Fruit fly (Drosophila melanogaster) whole organism, wandering third instar larva: ENCODE measurements around the gene mRpS10.
A peak's percentile ranks its signal among the peaks of the same experiment; 100 is the strongest.

Experiments used
- Abd-B ChIP-seq: fragments of >200 bp; optimal IDR thresholded peaks from 2 replicates; lab custom pipeline; 2017; ENCODE audit warnings: missing biosample characterization, missing genetic modification characterization
- CG32264 ChIP-seq: fragments of 200-800 bp; sonication (Bioruptor generic); optimal IDR thresholded peaks from 2 replicates; lab custom pipeline; 2016; ENCODE audit warnings: missing biosample characterization, missing genetic modification characterization
- CG9705 ChIP-seq: fragments of 200-800 bp; sonication (Bioruptor generic); optimal IDR thresholded peaks from 2 replicates; lab custom pipeline; 2018; ENCODE audit warnings: missing biosample characterization, mild to moderate bottlenecking, missing genetic modification characterization
- CrebA ChIP-seq: fragments of 200-800 bp; sonication (Bioruptor generic); optimal IDR thresholded peaks from 2 replicates; lab custom pipeline; 2016; ENCODE audit warnings: missing biosample characterization, mild to moderate bottlenecking, missing genetic modification characterization, borderline replicate concordance
- Dfd ChIP-seq: fragments of >200 bp; optimal IDR thresholded peaks from 2 replicates; lab custom pipeline; 2017; ENCODE audit warnings: missing biosample characterization, missing genetic modification characterization
- Dif ChIP-seq: fragments of 200-275, 200-300 bp; sonication (Bioruptor generic); optimal IDR thresholded peaks from 2 replicates; lab custom pipeline; 2018; ENCODE audit warnings: missing biosample characterization, missing genetic modification characterization; ENCODE audit not compliant: partially characterized antibody
- GATAd ChIP-seq: sonication (Bioruptor generic); optimal IDR thresholded peaks from 2 replicates; lab custom pipeline; 2016; ENCODE audit warnings: missing biosample characterization, missing genetic modification characterization
- HLH106 ChIP-seq: fragments of 200-800 bp; optimal IDR thresholded peaks from 3 replicates; lab custom pipeline; 2019; ENCODE audit warnings: missing biosample characterization, mild to moderate bottlenecking, missing genetic modification characterization, moderate library complexity
- Hnf4 ChIP-seq: fragments of 200-800 bp; sonication (Bioruptor generic); optimal IDR thresholded peaks from 2 replicates; lab custom pipeline; 2016; ENCODE audit warnings: missing biosample characterization, mild to moderate bottlenecking, missing genetic modification characterization
- Hr78 ChIP-seq: fragments of >200 bp; optimal IDR thresholded peaks from 2 replicates; lab custom pipeline; 2017; ENCODE audit warnings: missing biosample characterization, missing genetic modification characterization
- Hr83 ChIP-seq: fragments of 200-300 bp; sonication (Bioruptor generic); optimal IDR thresholded peaks from 2 replicates; lab custom pipeline; 2016; ENCODE audit warnings: missing biosample characterization, mild to moderate bottlenecking, missing genetic modification characterization, moderate library complexity; ENCODE audit not compliant: poor library complexity, severe bottlenecking
- Jra ChIP-seq: sonication (Bioruptor generic); optimal IDR thresholded peaks from 2 replicates; lab custom pipeline; 2016; ENCODE audit warnings: missing biosample characterization, missing genetic modification characterization
- Mio ChIP-seq: sonication (Bioruptor generic); optimal IDR thresholded peaks from 2 replicates; lab custom pipeline; 2016; ENCODE audit warnings: missing biosample characterization, missing genetic modification characterization
- Myc ChIP-seq: fragments of >200 bp; optimal IDR thresholded peaks from 2 replicates; lab custom pipeline; 2017
- N ChIP-seq: fragments of >200 bp; optimal IDR thresholded peaks from 2 replicates; lab custom pipeline; 2018; ENCODE audit warnings: missing biosample characterization, missing external identifiers, missing genetic modification characterization
- OdsH ChIP-seq: fragments of 200-800 bp; sonication (Bioruptor generic); optimal IDR thresholded peaks from 2 replicates; lab custom pipeline; 2016; ENCODE audit warnings: missing biosample characterization, mild to moderate bottlenecking, missing genetic modification characterization
- Rel ChIP-seq, 2 experiments: fragments of 200-800 bp; sonication (Bioruptor generic) in 1 of 2; optimal IDR thresholded peaks; 2 replicates in 1 of 2; 3 replicates in 1 of 2; lab custom pipeline; 2016 to 2019; ENCODE audit warnings: mild to moderate bottlenecking in 2 of 2, missing biosample characterization in 2 of 2, missing genetic modification characterization in 2 of 2, moderate library complexity in 1 of 2
- Sp1 ChIP-seq: fragments of 200-800 bp; sonication (Bioruptor generic); optimal IDR thresholded peaks from 3 replicates; lab custom pipeline; 2019; ENCODE audit warnings: missing biosample characterization, mild to moderate bottlenecking, missing genetic modification characterization, moderate library complexity
- Vsx2 ChIP-seq: fragments of 200-300, 225-300 bp; sonication (Bioruptor generic); optimal IDR thresholded peaks from 2 replicates; lab custom pipeline; 2018; ENCODE audit warnings: missing biosample characterization, missing genetic modification characterization; ENCODE audit not compliant: partially characterized antibody
- br ChIP-seq: fragments of 200-800 bp; sonication (Bioruptor generic); optimal IDR thresholded peaks from 2 replicates; lab custom pipeline; 2016; ENCODE audit warnings: missing biosample characterization, missing genetic modification characterization
- brk ChIP-seq: fragments of 200-800 bp; sonication (Bioruptor generic); optimal IDR thresholded peaks from 2 replicates; lab custom pipeline; 2016; ENCODE audit warnings: missing biosample characterization, mild to moderate bottlenecking, missing genetic modification characterization
- dmrt93B ChIP-seq: fragments of 200-800 bp; sonication (Bioruptor generic); optimal IDR thresholded peaks from 2 replicates; lab custom pipeline; 2018; ENCODE audit warnings: missing biosample characterization, mild to moderate bottlenecking, missing genetic modification characterization
- dsf ChIP-seq: sonication (Bioruptor generic); optimal IDR thresholded peaks from 2 replicates; lab custom pipeline; 2016; ENCODE audit warnings: missing biosample characterization, missing genetic modification characterization, borderline replicate concordance
- ey ChIP-seq: fragments of 200-800 bp; sonication (Bioruptor generic); optimal IDR thresholded peaks from 2 replicates; lab custom pipeline; 2016; ENCODE audit warnings: missing biosample characterization, missing genetic modification characterization
- foxo ChIP-seq, 2 experiments: fragments of 200-800 bp; sonication (Bioruptor generic); optimal IDR thresholded peaks; 2 replicates in 1 of 2; 3 replicates in 1 of 2; lab custom pipeline; 2016 to 2017; ENCODE audit warnings: missing biosample characterization in 2 of 2, missing genetic modification characterization in 2 of 2
- fru ChIP-seq: fragments of 200-800 bp; sonication (Bioruptor generic); optimal IDR thresholded peaks from 3 replicates; lab custom pipeline; 2016; ENCODE audit warnings: missing biosample characterization, mild to moderate bottlenecking, missing genetic modification characterization
- jim ChIP-seq: fragments of 175-275, 200-325 bp; sonication (Bioruptor generic); optimal IDR thresholded peaks from 2 replicates; lab custom pipeline; 2016; ENCODE audit warnings: missing biosample characterization, mild to moderate bottlenecking, missing genetic modification characterization
- lola ChIP-seq: fragments of >200 bp; optimal IDR thresholded peaks from 2 replicates; lab custom pipeline; 2017; ENCODE audit warnings: missing biosample characterization, missing genetic modification characterization
- psq ChIP-seq: fragments of 200-800 bp; sonication (Bioruptor generic); optimal IDR thresholded peaks from 3 replicates; lab custom pipeline; 2017; ENCODE audit warnings: missing biosample characterization, mild to moderate bottlenecking, missing genetic modification characterization, moderate library complexity
- rgr ChIP-seq: fragments of 200-800 bp; sonication (Bioruptor generic); optimal IDR thresholded peaks from 3 replicates; lab custom pipeline; 2016; ENCODE audit warnings: missing biosample characterization, mild to moderate bottlenecking, missing genetic modification characterization
- sage ChIP-seq: fragments of 200-800 bp; sonication (Bioruptor generic); optimal IDR thresholded peaks from 2 replicates; lab custom pipeline; 2016; ENCODE audit warnings: missing biosample characterization, mild to moderate bottlenecking, missing genetic modification characterization
- sv ChIP-seq: fragments of 200-800 bp; sonication (Bioruptor generic); optimal IDR thresholded peaks from 3 replicates; lab custom pipeline; 2016; ENCODE audit warnings: missing biosample characterization, missing genetic modification characterization
- usp ChIP-seq: fragments of >200 bp; optimal IDR thresholded peaks from 2 replicates; lab custom pipeline; 2017; ENCODE audit warnings: missing biosample characterization, missing genetic modification characterization
- woc ChIP-seq: sonication (Bioruptor generic); optimal IDR thresholded peaks from 2 replicates; lab custom pipeline; 2016; ENCODE audit warnings: missing biosample characterization, mild to moderate bottlenecking, missing genetic modification characterization

Gene mRpS10

dm6 chr3R:15222973-15223372 lies 6.5 kb upstream of the mRpS10 start, which contains the start of gene Polr2G:
Gene Polr2G, minus strand, starts transcription at chr3R:15223180.
- TF ChIP-seq Dfd (GFP tag; lab: Kevin White, UChicago): no peak
- no peak for TF ChIP-seq dsf (GFP tag; lab: Kevin White, UChicago)
- no peak for TF ChIP-seq lola (GFP tag; lab: Kevin White, UChicago)
- TF ChIP-seq jim (GFP tag; lab: Kevin White, UChicago): no peak
- no peak for TF ChIP-seq Rel (GFP tag; optimal IDR thresholded peaks at IDR 0.05; lab: Kevin White, UChicago)
- TF ChIP-seq Rel (tag; optimal IDR thresholded peaks at IDR 0.05; lab: Kevin White, UChicago): no peak
- no peak for TF ChIP-seq rgr (GFP tag; lab: Kevin White, UChicago)
- no peak for TF ChIP-seq dmrt93B (GFP tag; lab: Kevin White, UChicago)
- no peak for TF ChIP-seq Mio
- TF ChIP-seq sage: no peak
- no peak for TF ChIP-seq Hr83 (GFP tag; lab: Kevin White, UChicago)
- TF ChIP-seq Abd-B (GFP tag; lab: Kevin White, UChicago): no peak

dm6 chr3R:15225279-15225730 lies 4.2 kb upstream of the mRpS10 start, which contains the start of the genes CG31344 and Caf1-55:
Gene CG31344, minus strand, starts transcription at chr3R:15225329.
Gene Caf1-55, plus strand, starts transcription at chr3R:15225576.
- TF ChIP-seq Jra (GFP tag; lab: Kevin White, UChicago) (peak; percentile 50), ey (GFP tag; lab: Kevin White, UChicago) (peak; percentile 10), dsf (GFP tag; lab: Kevin White, UChicago) (peak; percentile 19), Sp1 (GFP tag; lab: Kevin White, UChicago) (no peak), Rel (GFP tag; optimal IDR thresholded peaks at IDR 0.05; lab: Kevin White, UChicago) (no peak), Rel (tag; optimal IDR thresholded peaks at IDR 0.05; lab: Kevin White, UChicago) (peak; percentile 70), Mio (no peak)

- TF ChIP-seq CG9705 (GFP tag; lab: Kevin White, UChicago) (no peak), foxo (GFP tag; optimal IDR thresholded peaks at IDR 0.05; lab: Kevin White, UChicago) (no peak), Dif (no peak)
Measured at dm6 chr3R:15230285-15230684, 820 bp downstream of the mRpS10 start, which contains the start of gene CG34316. Gene CG34316, plus strand, starts transcription at chr3R:15230585.

dm6 chr3R:15231635-15232138 lies 2.2 kb downstream of the mRpS10 start:
- TF ChIP-seq dmrt93B (GFP tag; lab: Kevin White, UChicago): no peak
- no peak for TF ChIP-seq sage
- TF ChIP-seq sv (GFP tag; lab: Kevin White, UChicago): no peak
- no peak for TF ChIP-seq Rel (GFP tag; optimal IDR thresholded peaks at IDR 0.05; lab: Kevin White, UChicago)
- TF ChIP-seq Rel (tag; optimal IDR thresholded peaks at IDR 0.05; lab: Kevin White, UChicago): no peak
- no peak for TF ChIP-seq Vsx2 (GFP tag; lab: Kevin White, UChicago)
- TF ChIP-seq Dif: no peak
- TF ChIP-seq woc (GFP tag; lab: Kevin White, UChicago): no peak
- TF ChIP-seq Abd-B (GFP tag; lab: Kevin White, UChicago): no peak
- no peak for TF ChIP-seq psq
- no peak for TF ChIP-seq HLH106 (tag; lab: Kevin White, UChicago)
- no peak for TF ChIP-seq dsf (GFP tag; lab: Kevin White, UChicago)
- no peak for TF ChIP-seq N (GFP tag; lab: Kevin White, UChicago)

- TF ChIP-seq br (GFP tag; lab: Kevin White, UChicago): no peak
- TF ChIP-seq Rel (GFP tag; optimal IDR thresholded peaks at IDR 0.05; lab: Kevin White, UChicago): no peak
- peak; percentile 4 for TF ChIP-seq Rel (tag; optimal IDR thresholded peaks at IDR 0.05; lab: Kevin White, UChicago)
- no peak for TF ChIP-seq Myc (lab: Kevin White, UChicago)
- peak; percentile 92 for TF ChIP-seq N (GFP tag; lab: Kevin White, UChicago)
- no peak for TF ChIP-seq Mio
- peak; percentile 64 for TF ChIP-seq Hnf4
- peak in 1 of 2 experiments; percentile 9 for TF ChIP-seq foxo (GFP tag; optimal IDR thresholded peaks at IDR 0.05; lab: Kevin White, UChicago)
- peak; percentile 79 for TF ChIP-seq HLH106 (tag; lab: Kevin White, UChicago)
- TF ChIP-seq psq: no peak
- peak; percentile 68 for TF ChIP-seq Dif
- no peak for TF ChIP-seq lola (GFP tag; lab: Kevin White, UChicago)
- no peak for TF ChIP-seq usp
- no peak for TF ChIP-seq fru
- no peak for TF ChIP-seq dsf (GFP tag; lab: Kevin White, UChicago)
- TF ChIP-seq CrebA (GFP tag; lab: Kevin White, UChicago): no peak
- peak; percentile 46 for TF ChIP-seq Sp1 (GFP tag; lab: Kevin White, UChicago)
- peak; percentile 5 for TF ChIP-seq Hr83 (GFP tag; lab: Kevin White, UChicago)
- TF ChIP-seq Hr78 (GFP tag; lab: Kevin White, UChicago): peak; percentile 46
- TF ChIP-seq Jra (GFP tag; lab: Kevin White, UChicago): no peak
- no peak for TF ChIP-seq GATAd (GFP tag; lab: Kevin White, UChicago)
- TF ChIP-seq CG32264 (GFP tag; lab: Kevin White, UChicago): no peak
- TF ChIP-seq dmrt93B (GFP tag; lab: Kevin White, UChicago): peak; percentile 68
- TF ChIP-seq brk: no peak
- TF ChIP-seq rgr (GFP tag; lab: Kevin White, UChicago): no peak
- TF ChIP-seq sage: no peak
- TF ChIP-seq sv (GFP tag; lab: Kevin White, UChicago): peak; percentile 64
- peak; percentile 24 for TF ChIP-seq jim (GFP tag; lab: Kevin White, UChicago)
- peak; percentile 32 for TF ChIP-seq OdsH (GFP tag; lab: Kevin White, UChicago)
Measured at dm6 chr3R:15242186-15243045, 13.0 kb downstream of the mRpS10 start, which contains the start of the genes tefu and Hsc70-4. Gene tefu, minus strand, starts transcription at chr3R:15242236. Gene Hsc70-4, plus strand, starts transcription at chr3R:15242687.
